Worm (Caenorhabditis elegans) whole organism, L4 larva: Measurements from ENCODE around the gene F11A5.9.

Experiments used
- F37D6.2 ChIP-seq: sonication (generic microtip); optimal IDR thresholded peaks from 2 replicates; lab custom pipeline; 2016; ENCODE audit warnings: mild to moderate bottlenecking, missing genetic modification characterization, missing compliant biosample characterization
- Y105C5A.15 ChIP-seq: fragments of 200-800 bp; sonication (Bioruptor generic); IDR thresholded peaks from 2 replicates; pipeline ENCODE4 v1.3.6; 2022; ENCODE audit warnings: missing genetic modification characterization, missing compliant biosample characterization
- ama-1 ChIP-seq: fragments of 150-350 bp; optimal IDR thresholded peaks from 2 replicates; lab custom pipeline; 2014; ENCODE audit warnings: inconsistent platforms, mixed read lengths
- attf-4 ChIP-seq: sonication (generic microtip); optimal IDR thresholded peaks from 3 replicates; lab custom pipeline; 2017; ENCODE audit warnings: missing biosample characterization, missing genetic modification characterization
- ceh-28 ChIP-seq: fragments of 150-350 bp; optimal IDR thresholded peaks from 2 replicates; lab custom pipeline; 2014; ENCODE audit warnings: missing biosample characterization, missing genetic modification reagents, missing genetic modification characterization
- ceh-44 ChIP-seq: fragments of 200-800 bp; sonication (Bioruptor generic); IDR thresholded peaks from 2 replicates; pipeline ENCODE4 v1.3.6; 2022; ENCODE audit warnings: missing genetic modification reagents, missing genetic modification characterization, missing compliant biosample characterization
- ceh-62 ChIP-seq: sonication (generic microtip); optimal IDR thresholded peaks from 2 replicates; lab custom pipeline; 2017; ENCODE audit warnings: missing biosample characterization, missing genetic modification characterization
- ces-1 ChIP-seq: fragments of 150-350 bp; sonication (generic microtip); optimal IDR thresholded peaks from 4 replicates; lab custom pipeline; 2014; ENCODE audit warnings: missing biosample characterization, missing genetic modification reagents, missing genetic modification characterization
- cey-2 ChIP-seq: sonication (generic microtip); optimal IDR thresholded peaks from 3 replicates; lab custom pipeline; 2017; ENCODE audit warnings: missing genetic modification characterization, mild to moderate bottlenecking, missing compliant biosample characterization, antibody characterized with exemption, borderline replicate concordance; ENCODE audit not compliant: insufficient read depth
- daf-16 ChIP-seq, 3 experiments: sonication (generic microtip); optimal IDR thresholded peaks; 2 replicates each; lab custom pipeline; 2016 to 2017; ENCODE audit warnings: missing genetic modification characterization in 3 of 3, missing genetic modification reagents in 3 of 3, mild to moderate bottlenecking in 2 of 3, missing compliant biosample characterization in 2 of 3, missing biosample characterization in 1 of 3, moderate library complexity in 1 of 3
- dmd-6 ChIP-seq: fragments of 200-800 bp; sonication (Bioruptor generic); IDR thresholded peaks from 2 replicates; pipeline ENCODE4 v1.3.6; 2022; ENCODE audit warnings: missing genetic modification reagents, missing genetic modification characterization, missing compliant biosample characterization
- dpl-1 ChIP-seq: fragments of 150-350 bp; optimal IDR thresholded peaks from 2 replicates; lab custom pipeline; 2014; ENCODE audit warnings: missing biosample characterization, missing genetic modification reagents, missing genetic modification characterization
- egl-27 ChIP-seq: sonication (generic microtip); optimal IDR thresholded peaks from 3 replicates; lab custom pipeline; 2017; ENCODE audit warnings: missing biosample characterization, missing genetic modification reagents, missing genetic modification characterization
- jun-1 ChIP-seq: fragments of 150-350 bp; optimal IDR thresholded peaks from 2 replicates; lab custom pipeline; 2014; ENCODE audit warnings: missing biosample characterization, missing genetic modification reagents, missing genetic modification characterization
- lim-7 ChIP-seq: fragments of 200-800 bp; sonication (Bioruptor generic); IDR thresholded peaks from 2 replicates; pipeline ENCODE4 v1.3.6; 2022; ENCODE audit warnings: missing genetic modification characterization, missing compliant biosample characterization
- lin-13 ChIP-seq: fragments of 150-350 bp; optimal IDR thresholded peaks from 2 replicates; lab custom pipeline; 2014; ENCODE audit warnings: missing biosample characterization, missing genetic modification reagents, missing genetic modification characterization
- lin-38 ChIP-seq: fragments of 200-800 bp; sonication (Bioruptor generic); IDR thresholded peaks from 2 replicates; pipeline ENCODE4 v1.3.6; 2022; ENCODE audit warnings: missing genetic modification reagents, missing genetic modification characterization, missing compliant biosample characterization
- lin-39 ChIP-seq: fragments of 150-350 bp; optimal IDR thresholded peaks from 2 replicates; lab custom pipeline; 2014; ENCODE audit warnings: missing biosample characterization, missing genetic modification reagents, missing genetic modification characterization
- madf-5 ChIP-seq, 2 experiments: fragments of 200-800 bp; sonication (Bioruptor generic); IDR thresholded peaks; 2 replicates each; pipeline ENCODE4 v1.3.6; 2022; ENCODE audit warnings: missing compliant biosample characterization in 2 of 2, missing genetic modification characterization in 2 of 2
- madf-9 ChIP-seq: fragments of 200-800 bp; sonication (Bioruptor generic); conservative IDR thresholded peaks from 2 replicates; pipeline ENCODE4 v1.3.6; 2022; ENCODE audit warnings: missing genetic modification reagents, missing genetic modification characterization, missing compliant biosample characterization
- mdt-29 ChIP-seq: fragments of 200-800 bp; sonication (Bioruptor generic); IDR thresholded peaks from 2 replicates; pipeline ENCODE4 v1.3.6; 2022; ENCODE audit warnings: missing genetic modification reagents, missing genetic modification characterization, missing compliant biosample characterization
- nhr-41 ChIP-seq: fragments of 200-800 bp; sonication (Bioruptor generic); IDR thresholded peaks from 2 replicates; pipeline ENCODE4 v1.3.6; 2022; ENCODE audit warnings: missing genetic modification reagents, missing genetic modification characterization, missing compliant biosample characterization
- rbr-2 ChIP-seq: sonication (generic microtip); optimal IDR thresholded peaks from 2 replicates; lab custom pipeline; 2016; ENCODE audit warnings: missing genotype, missing genetic modification characterization, missing compliant biosample characterization
- saeg-2 ChIP-seq: fragments of 200-800 bp; sonication (Bioruptor generic); IDR thresholded peaks from 2 replicates; pipeline ENCODE4 v1.3.6; 2022; ENCODE audit warnings: missing genetic modification reagents, missing genetic modification characterization, missing compliant biosample characterization
- snpc-1.2 ChIP-seq: fragments of 200-800 bp; sonication (Bioruptor generic); IDR thresholded peaks from 2 replicates; pipeline ENCODE4 v1.3.6; 2022; ENCODE audit warnings: missing genetic modification reagents, missing genetic modification characterization, missing compliant biosample characterization
- unc-39 ChIP-seq: sonication (generic microtip); optimal IDR thresholded peaks from 2 replicates; lab custom pipeline; 2017; ENCODE audit warnings: missing biosample characterization, missing genetic modification characterization
- unc-62 ChIP-seq, 3 experiments: fragments of 150-350 bp in 1 of 3; sonication (generic microtip); optimal IDR thresholded peaks in 2 of 3; peaks in 1 of 3; 1 replicate in 1 of 3; 2 replicates in 2 of 3; lab custom pipeline; 2014 to 2017; ENCODE audit warnings: missing biosample characterization in 3 of 3, missing genetic modification characterization in 3 of 3, missing genetic modification reagents in 3 of 3, missing genotype in 1 of 3
- vab-7 ChIP-seq: fragments of 200-800 bp; sonication (Bioruptor generic); IDR thresholded peaks from 2 replicates; pipeline ENCODE4 v1.3.6; 2022; ENCODE audit warnings: missing genetic modification reagents, missing genetic modification characterization, missing compliant biosample characterization
- zip-11 ChIP-seq: fragments of 200-800 bp; sonication (Bioruptor generic); IDR thresholded peaks from 2 replicates; pipeline ENCODE4 v1.3.6; 2022; ENCODE audit warnings: missing genetic modification characterization, missing compliant biosample characterization
- zip-2 ChIP-seq: fragments of 150-350 bp; optimal IDR thresholded peaks from 2 replicates; lab custom pipeline; 2014; ENCODE audit warnings: missing biosample characterization, missing genetic modification characterization
- ztf-7 ChIP-seq: fragments of 150-350 bp; optimal IDR thresholded peaks from 2 replicates; lab custom pipeline; 2014; ENCODE audit warnings: missing biosample characterization, missing genetic modification characterization

The F11A5.9 gene

ce11 chrV:16249105-16249504 lies 34.4 kb downstream of the F11A5.9 start:
- TF ChIP-seq egl-27 (no peak), ceh-28 (no peak), lin-38 (GFP tag; lab: Robert Waterston, UW) (no peak), cey-2 (no peak), vab-7 (GFP tag; lab: Robert Waterston, UW) (no peak), nhr-41 (GFP tag; lab: Robert Waterston, UW) (no peak)

- TF ChIP-seq lim-7 (GFP tag; lab: Robert Waterston, UW), result no peak
- TF ChIP-seq dpl-1 (GFP tag; lab: Kevin White, UChicago), result no peak
- no peak for TF ChIP-seq ceh-44 (GFP tag; lab: Robert Waterston, UW)
- no peak for TF ChIP-seq ceh-62 (tag; lab: Kevin White, UChicago)
- TF ChIP-seq lin-38 (GFP tag; lab: Robert Waterston, UW), result no peak
- TF ChIP-seq ama-1, result no peak
These were observed 39.0 kb downstream of the F11A5.9 start, which contains the start of gene gcy-20 for ce11 chrV:16253687-16254086. gcy-20 (minus strand) TSS chrV:16253787.

- TF ChIP-seq jun-1 (tag; lab: Kevin White, UChicago) (no peak), F37D6.2 (tag; lab: Kevin White, UChicago) (no peak), zip-2 (tag; lab: Kevin White, UChicago) (no peak), ztf-7 (tag; lab: Kevin White, UChicago) (no peak), cey-2 (no peak), saeg-2 (GFP tag; lab: Robert Waterston, UW) (no peak)
These were observed 41.7 kb downstream of the F11A5.9 start, which contains the start of gene bgnt-1.3 for ce11 chrV:16256395-16256794. bgnt-1.3 (minus strand) TSS chrV:16256495.

ce11 chrV:16258142-16258541 lies 43.5 kb downstream of the F11A5.9 start, which contains the start of gene nhr-218:
nhr-218 (plus strand) TSS chrV:16258442.
- TF ChIP-seq dmd-6, result no peak
- peak in 1 of 2 experiments; percentile 33 for TF ChIP-seq unc-62 (GFP tag; optimal IDR thresholded peaks at IDR 0.05 in 1 of 2; lab: Kevin White, UChicago)
- no peak for TF ChIP-seq unc-62 (tag; optimal IDR thresholded peaks at IDR 0.05; lab: Kevin White, UChicago)

- TF ChIP-seq ces-1 (GFP tag; lab: Kevin White, UChicago), result no peak
- no peak for TF ChIP-seq unc-39 (tag; lab: Kevin White, UChicago)
- no peak for TF ChIP-seq madf-9 (GFP tag; lab: Robert Waterston, UW)
- no peak for TF ChIP-seq zip-11
- TF ChIP-seq lin-39 (tag; lab: Kevin White, UChicago), result no peak
- no peak for TF ChIP-seq daf-16 (GFP tag; optimal IDR thresholded peaks at IDR 0.05; lab: Kevin White, UChicago)
- TF ChIP-seq daf-16 (tag; optimal IDR thresholded peaks at IDR 0.05; lab: Kevin White, UChicago), result no peak
- no peak for TF ChIP-seq attf-4
- no peak for TF ChIP-seq mdt-29 (GFP tag; lab: Robert Waterston, UW)
- TF ChIP-seq snpc-1.2, result no peak
- TF ChIP-seq dpl-1 (GFP tag; lab: Kevin White, UChicago), result no peak
- no peak for TF ChIP-seq madf-5 (GFP tag; IDR thresholded peaks at IDR 0.05; lab: Robert Waterston, UW)
- no peak for TF ChIP-seq rbr-2
These were observed 45.0 kb downstream of the F11A5.9 start, which contains the start of gene nhr-127 for ce11 chrV:16259684-16260083. nhr-127 (plus strand) TSS chrV:16259984.

ce11 chrV:16266514-16266913 lies 51.8 kb downstream of the F11A5.9 start, which contains the start of gene T13F3.4:
T13F3.4 (minus strand) TSS chrV:16266614.
- TF ChIP-seq Y105C5A.15 (GFP tag; lab: Robert Waterston, UW) (no peak), lin-13 (GFP tag; lab: Kevin White, UChicago) (no peak), egl-27 (no peak)
